Fruit fly (Drosophila melanogaster) whole organism, embryonic: ENCODE data around the gene CG7806.

ENCODE experiments used
- BtbVII ChIP-seq: fragments of 200-800 bp; sonication (Bioruptor generic); optimal IDR thresholded peaks from 3 replicates; lab custom pipeline; 2017; ENCODE audit warnings: missing biosample characterization, mild to moderate bottlenecking, missing genetic modification characterization
- CG10321 ChIP-seq: fragments of 200-800 bp; sonication (Bioruptor generic); IDR thresholded peaks from 2 replicates; pipeline ENCODE4 v1.3.6; 2022; ENCODE audit warnings: missing biosample characterization, missing genetic modification characterization
- CG11247 ChIP-seq: fragments of 200-800 bp; sonication (Bioruptor generic); IDR thresholded peaks from 2 replicates; pipeline ENCODE4 v1.3.6; 2022; ENCODE audit warnings: missing biosample characterization, missing genetic modification characterization
- CG11560 ChIP-seq: fragments of 200-800 bp; sonication (Bioruptor generic); IDR thresholded peaks from 3 replicates; pipeline ENCODE4 v1.3.6; 2022; ENCODE audit warnings: missing biosample characterization, missing genetic modification characterization
- CG13287 ChIP-seq: fragments of 200-800 bp; sonication (Bioruptor generic); IDR thresholded peaks from 2 replicates; pipeline ENCODE4 v1.3.6; 2022; ENCODE audit warnings: missing biosample characterization, missing genetic modification characterization; ENCODE audit not compliant: partially characterized antibody
- CG13775 ChIP-seq: fragments of 200-800 bp; sonication (Bioruptor generic); optimal IDR thresholded peaks from 3 replicates; lab custom pipeline; 2017; ENCODE audit warnings: missing biosample characterization, mild to moderate bottlenecking, missing genetic modification characterization
- CG15073 ChIP-seq: fragments of 200-800 bp; sonication (Bioruptor generic); optimal IDR thresholded peaks from 2 replicates; lab custom pipeline; 2016; ENCODE audit warnings: missing biosample characterization, missing genetic modification characterization
- CG2712 ChIP-seq: fragments of 200-800 bp; optimal IDR thresholded peaks from 3 replicates; lab custom pipeline; 2019; ENCODE audit warnings: missing biosample characterization, mild to moderate bottlenecking, missing genetic modification characterization, moderate library complexity
- CG31224 ChIP-seq: fragments of 200-800 bp; sonication (Bioruptor generic); IDR thresholded peaks from 2 replicates; pipeline ENCODE4 v1.3.6; 2022; ENCODE audit warnings: missing biosample characterization, missing genetic modification characterization
- CG31365 ChIP-seq: fragments of 200-800 bp; sonication (Bioruptor generic); optimal IDR thresholded peaks from 2 replicates; lab custom pipeline; 2018; ENCODE audit warnings: missing biosample characterization, mild to moderate bottlenecking, missing genetic modification characterization
- CG32532 ChIP-seq: fragments of 200-800 bp; sonication (Bioruptor generic); IDR thresholded peaks from 2 replicates; pipeline ENCODE4 v1.3.6; 2022; ENCODE audit warnings: missing biosample characterization, missing genetic modification characterization
- CG3726 ChIP-seq: fragments of 200-800 bp; sonication (Bioruptor generic); IDR thresholded peaks from 3 replicates; pipeline ENCODE4, ENCODE4 v1.3.6; 2022; ENCODE audit warnings: missing biosample characterization, missing genetic modification characterization
- CG3995 ChIP-seq: fragments of 200-800 bp; sonication (Bioruptor generic); optimal IDR thresholded peaks from 3 replicates; lab custom pipeline; 2016; ENCODE audit warnings: missing biosample characterization, missing genetic modification characterization
- CG4854 ChIP-seq: fragments of 200-800 bp; sonication (Bioruptor generic); optimal IDR thresholded peaks from 2 replicates; lab custom pipeline; 2016; ENCODE audit warnings: missing biosample characterization, missing genetic modification characterization, inconsistent platforms
- CG5245 ChIP-seq: fragments of 200-800 bp; sonication (Bioruptor generic); optimal IDR thresholded peaks from 3 replicates; lab custom pipeline; 2016; ENCODE audit warnings: missing biosample characterization, missing genetic modification characterization
- CG6689 ChIP-seq: fragments of 200-800 bp; sonication (Bioruptor generic); IDR thresholded peaks from 2 replicates; pipeline ENCODE4 v1.3.6; 2022; ENCODE audit warnings: missing biosample characterization, missing genetic modification characterization
- CG7839 ChIP-seq: fragments of 200-800 bp; sonication (Bioruptor generic); optimal IDR thresholded peaks from 3 replicates; lab custom pipeline; 2018; ENCODE audit warnings: missing biosample characterization, mild to moderate bottlenecking, missing genetic modification characterization, moderate library complexity
- CG8290 ChIP-seq, 3 experiments: fragments of 200-800 bp; sonication (Bioruptor generic); optimal IDR thresholded peaks; 2 replicates each; lab custom pipeline; 2016 to 2019; ENCODE audit warnings: missing biosample characterization in 3 of 3, missing genetic modification characterization in 3 of 3, mild to moderate bottlenecking in 2 of 3, moderate library complexity in 1 of 3
- Camta ChIP-seq: fragments of 200-800 bp; sonication (Bioruptor generic); optimal IDR thresholded peaks from 2 replicates; lab custom pipeline; 2016; ENCODE audit warnings: missing biosample characterization, missing genetic modification characterization
- CrebB ChIP-seq: fragments of 200-800 bp; sonication (Bioruptor generic); optimal IDR thresholded peaks from 3 replicates; lab custom pipeline; 2018; ENCODE audit warnings: missing biosample characterization, mild to moderate bottlenecking, missing genetic modification characterization
- Deaf1 ChIP-seq: fragments of 200-800 bp; optimal IDR thresholded peaks from 3 replicates; lab custom pipeline; 2019; ENCODE audit warnings: missing biosample characterization, mild to moderate bottlenecking, missing genetic modification characterization, moderate library complexity
- Eip74EF ChIP-seq, 2 experiments: fragments of 200-800 bp in 1 of 2; fragments of >200 bp in 1 of 2; sonication (Bioruptor generic) in 1 of 2; optimal IDR thresholded peaks; 2 replicates each; lab custom pipeline; 2017 to 2019; ENCODE audit warnings: missing biosample characterization in 2 of 2, missing genetic modification characterization in 2 of 2, mild to moderate bottlenecking in 1 of 2, moderate library complexity in 1 of 2
- Fer1 ChIP-seq: fragments of 200-800 bp; sonication (Bioruptor generic); optimal IDR thresholded peaks from 2 replicates; lab custom pipeline; 2017; ENCODE audit warnings: missing biosample characterization, mild to moderate bottlenecking, missing genetic modification characterization
- HLH3B ChIP-seq: fragments of 200-800 bp; sonication (Bioruptor generic); IDR thresholded peaks from 2 replicates; pipeline ENCODE4 v1.3.6; 2022; ENCODE audit warnings: missing biosample characterization, missing genetic modification characterization
- HLHmδ ChIP-seq: fragments of 200-800 bp; sonication (Bioruptor generic); optimal IDR thresholded peaks from 2 replicates; lab custom pipeline; 2018; ENCODE audit warnings: missing biosample characterization, mild to moderate bottlenecking, missing genetic modification characterization, moderate library complexity
- HmgZ ChIP-seq: fragments of 200-800 bp; sonication (Bioruptor generic); optimal IDR thresholded peaks from 2 replicates; lab custom pipeline; 2018; ENCODE audit warnings: missing biosample characterization, mild to moderate bottlenecking, missing genetic modification characterization
- Nf-YA ChIP-seq: fragments of 200-800 bp; sonication (Bioruptor generic); IDR thresholded peaks from 2 replicates; pipeline ENCODE4 v1.3.6; 2022; ENCODE audit warnings: missing biosample characterization, missing genetic modification characterization
- al ChIP-seq: fragments of 200-800 bp; sonication (Bioruptor generic); IDR thresholded peaks from 2 replicates; pipeline ENCODE4 v1.3.6; 2022; ENCODE audit warnings: missing biosample characterization, missing genetic modification characterization
- amos ChIP-seq: fragments of 200-800 bp; sonication (Bioruptor generic); IDR thresholded peaks from 2 replicates; pipeline ENCODE4 v1.3.6; 2022; ENCODE audit warnings: missing biosample characterization, missing genetic modification characterization; ENCODE audit not compliant: partially characterized antibody
- bcd ChIP-seq: fragments of 200-800 bp; sonication (Bioruptor generic); optimal IDR thresholded peaks from 2 replicates; lab custom pipeline; 2017; ENCODE audit warnings: missing biosample characterization, mild to moderate bottlenecking, missing genetic modification characterization
- cwo ChIP-seq: fragments of 200-800 bp; sonication (Bioruptor generic); optimal IDR thresholded peaks from 3 replicates; lab custom pipeline; 2017; ENCODE audit warnings: missing biosample characterization, missing genetic modification characterization, mild to moderate bottlenecking, moderate library complexity, missing genetic modification reagents
- dmrt99B ChIP-seq: fragments of 200-800 bp; sonication (Bioruptor generic); optimal IDR thresholded peaks from 2 replicates; lab custom pipeline; 2018; ENCODE audit warnings: missing biosample characterization, mild to moderate bottlenecking, missing genetic modification characterization, moderate library complexity
- dpn ChIP-seq, 2 experiments: fragments of 200-800 bp; sonication (Bioruptor generic); optimal IDR thresholded peaks; 3 replicates each; lab custom pipeline; 2016; ENCODE audit warnings: missing biosample characterization in 2 of 2, missing genetic modification characterization in 2 of 2
- ems ChIP-seq: fragments of 200-800 bp; sonication (Bioruptor generic); optimal IDR thresholded peaks from 3 replicates; lab custom pipeline; 2016; ENCODE audit warnings: missing biosample characterization, missing genetic modification characterization
- exex ChIP-seq: fragments of 200-800 bp; sonication (Bioruptor generic); optimal IDR thresholded peaks from 4 replicates; lab custom pipeline; 2018; ENCODE audit warnings: missing biosample characterization, mild to moderate bottlenecking, missing genetic modification characterization, moderate library complexity
- fu2 ChIP-seq: fragments of 200-800 bp; sonication (Bioruptor generic); optimal IDR thresholded peaks from 2 replicates; lab custom pipeline; 2016; ENCODE audit warnings: missing biosample characterization, missing genetic modification characterization
- gcm ChIP-seq: fragments of 200-800 bp; sonication (Bioruptor generic); optimal IDR thresholded peaks from 2 replicates; lab custom pipeline; 2019; ENCODE audit warnings: missing biosample characterization, mild to moderate bottlenecking, missing genetic modification characterization, moderate library complexity
- h ChIP-seq: fragments of >200 bp; optimal IDR thresholded peaks from 2 replicates; lab custom pipeline; 2017
- ken ChIP-seq: fragments of 200-800 bp; sonication (Bioruptor generic); IDR thresholded peaks from 3 replicates; pipeline ENCODE4 v1.3.6; 2022; ENCODE audit warnings: missing biosample characterization, missing genetic modification characterization
- mld ChIP-seq: fragments of 200-800 bp; sonication (Bioruptor generic); IDR thresholded peaks from 3 replicates; pipeline ENCODE4 v1.3.6; 2022; ENCODE audit warnings: missing biosample characterization, missing genetic modification characterization; ENCODE audit not compliant: partially characterized antibody
- phol ChIP-seq: fragments of 200-800 bp; sonication (Bioruptor generic); optimal IDR thresholded peaks from 3 replicates; lab custom pipeline; 2018; ENCODE audit warnings: missing biosample characterization, mild to moderate bottlenecking, missing genetic modification characterization, moderate library complexity
- pum ChIP-seq: fragments of 200-800 bp; sonication (Bioruptor generic); optimal IDR thresholded peaks from 2 replicates; lab custom pipeline; 2016; ENCODE audit warnings: missing biosample characterization, missing genetic modification characterization
- ssp ChIP-seq: fragments of 200-800 bp; sonication (Bioruptor generic); IDR thresholded peaks from 2 replicates; pipeline ENCODE4 v1.3.6; 2022; ENCODE audit warnings: missing biosample characterization, missing genetic modification characterization
- tap ChIP-seq: fragments of 200-800 bp; optimal IDR thresholded peaks from 3 replicates; lab custom pipeline; 2019; ENCODE audit warnings: missing biosample characterization, mild to moderate bottlenecking, missing genetic modification characterization, moderate library complexity
- tup ChIP-seq: fragments of 200-800 bp; sonication (Bioruptor generic); optimal IDR thresholded peaks from 2 replicates; lab custom pipeline; 2016; ENCODE audit warnings: missing biosample characterization, mild to moderate bottlenecking, missing genetic modification characterization, moderate library complexity
- vfl ChIP-seq: fragments of 200-800 bp; sonication (Bioruptor generic); optimal IDR thresholded peaks from 2 replicates; lab custom pipeline; 2016; ENCODE audit warnings: missing biosample characterization, missing genetic modification characterization
- vvl ChIP-seq: fragments of 200-800 bp; sonication (Bioruptor generic); IDR thresholded peaks from 2 replicates; pipeline ENCODE4 v1.3.6; 2022; ENCODE audit warnings: missing biosample characterization, missing genetic modification characterization
- z ChIP-seq: fragments of 200-800 bp; sonication (Bioruptor generic); IDR thresholded peaks from 3 replicates; pipeline ENCODE4 v1.3.6; 2022; ENCODE audit warnings: missing biosample characterization, missing genetic modification characterization
- zen ChIP-seq: fragments of 200-800 bp; sonication (Bioruptor generic); optimal IDR thresholded peaks from 3 replicates; lab custom pipeline; 2018; ENCODE audit warnings: missing biosample characterization, mild to moderate bottlenecking, missing genetic modification characterization, moderate library complexity

CG7806 gene

dm6 chr2L:8365701-8366643, 54.8 kb downstream of the CG7806 start, which contains the start of gene Pp2A-29B (continued):
- TF ChIP-seq HLHmδ: no peak
- peak; percentile 27 for TF ChIP-seq HmgZ (tag; lab: Kevin White, UChicago)
- TF ChIP-seq Camta (GFP tag; lab: Kevin White, UChicago): no peak
- TF ChIP-seq z (GFP tag; lab: Robert Waterston, UW): no peak
- TF ChIP-seq CG7839: peak; percentile 25
- TF ChIP-seq bcd (GFP tag; lab: Kevin White, UChicago): peak; percentile 20
- no peak for TF ChIP-seq fu2
- no peak for TF ChIP-seq h (lab: Kevin White, UChicago)
- no peak for TF ChIP-seq CG15073 (GFP tag; lab: Kevin White, UChicago)
- TF ChIP-seq exex (tag; lab: Kevin White, UChicago): peak; percentile 35
- no peak for TF ChIP-seq CG4854 (GFP tag; lab: Kevin White, UChicago)
- peak; percentile 59 for TF ChIP-seq zen (tag; lab: Kevin White, UChicago)
- no peak for TF ChIP-seq HLH3B (GFP tag; lab: Robert Waterston, UW)
- peak; percentile 89 for TF ChIP-seq CG11560
- no peak for TF ChIP-seq CG31224 (GFP tag; lab: Robert Waterston, UW)
- TF ChIP-seq CG3726 (GFP tag; lab: Robert Waterston, UW): no peak
- no peak for TF ChIP-seq tap (tag; lab: Kevin White, UChicago)
- TF ChIP-seq ems: no peak
- peak; percentile 92 for TF ChIP-seq phol (tag; lab: Kevin White, UChicago)
- TF ChIP-seq CG5245 (GFP tag; lab: Kevin White, UChicago): no peak
- no peak for TF ChIP-seq ken (GFP tag; lab: Robert Waterston, UW)
- TF ChIP-seq CG3995 (GFP tag; lab: Kevin White, UChicago): peak; percentile 96
- TF ChIP-seq CG32532: no peak
- TF ChIP-seq Deaf1 (tag; lab: Kevin White, UChicago): peak; percentile 7
- TF ChIP-seq BtbVII (GFP tag; lab: Kevin White, UChicago): no peak
- no peak for TF ChIP-seq Eip74EF (GFP tag; optimal IDR thresholded peaks at IDR 0.05; lab: Kevin White, UChicago)
- no peak for TF ChIP-seq CG6689 (GFP tag; lab: Robert Waterston, UW)
- TF ChIP-seq dpn (GFP tag; optimal IDR thresholded peaks at IDR 0.05; lab: Kevin White, UChicago): peak in 1 of 2 experiments; percentile 17
- TF ChIP-seq ssp: no peak; the same call in 1 of the 2 replicates
- no peak for TF ChIP-seq gcm (GFP tag; lab: Kevin White, UChicago)
- TF ChIP-seq cwo (GFP tag; lab: Kevin White, UChicago): no peak
- no peak for TF ChIP-seq CrebB (tag; lab: Kevin White, UChicago)
- TF ChIP-seq CG11247 (GFP tag; lab: Robert Waterston, UW): no peak
- TF ChIP-seq dmrt99B (tag; lab: Kevin White, UChicago): no peak
- TF ChIP-seq vvl (GFP tag; lab: Robert Waterston, UW): 0 out of 2 replicates have a peak, but pooled peaks have one; percentile 11
- TF ChIP-seq tup: no peak
- no peak for TF ChIP-seq Fer1 (GFP tag; lab: Kevin White, UChicago)
- no peak for TF ChIP-seq CG31365 (tag; lab: Kevin White, UChicago)
- peak; percentile 40 for TF ChIP-seq CG13775 (GFP tag; lab: Kevin White, UChicago)
- no peak for TF ChIP-seq pum
- no peak for TF ChIP-seq al
- TF ChIP-seq CG2712 (tag; lab: Kevin White, UChicago): peak; percentile 61
- TF ChIP-seq mld (GFP tag; lab: Robert Waterston, UW): peak; percentile 94
- peak; percentile 13 for TF ChIP-seq CG8290 (GFP tag; optimal IDR thresholded peaks at IDR 0.05; lab: Kevin White, UChicago)
- TF ChIP-seq CG8290 (tag; optimal IDR thresholded peaks at IDR 0.05; lab: Kevin White, UChicago): no peak
- TF ChIP-seq Nf-YA (GFP tag; lab: Robert Waterston, UW): no peak
- TF ChIP-seq vfl (GFP tag; lab: Kevin White, UChicago): peak; percentile 32
- no peak for TF ChIP-seq CG10321 (GFP tag; lab: Robert Waterston, UW)
- peak; percentile 99 for TF ChIP-seq CG13287
- TF ChIP-seq amos (GFP tag; lab: Robert Waterston, UW): peak; percentile 98
